Worm (Caenorhabditis elegans) whole organism, L4 larva: ENCODE results near the gene F34H10.3.

Experiments used
- D1046.2 ChIP-seq: fragments of 200-800 bp; sonication (Bioruptor generic); IDR thresholded peaks from 2 replicates; pipeline ENCODE4 v1.3.6; 2022; ENCODE audit warnings: missing genetic modification characterization, missing compliant biosample characterization
- F49E8.2 ChIP-seq: sonication (generic microtip); optimal IDR thresholded peaks from 2 replicates; lab custom pipeline; 2016; ENCODE audit warnings: missing compliant biosample characterization, mild to moderate bottlenecking, missing genetic modification characterization, borderline replicate concordance
- R02D3.7 ChIP-seq: fragments of 150-350 bp; sonication (generic microtip); optimal IDR thresholded peaks from 3 replicates; lab custom pipeline; 2014; ENCODE audit warnings: missing biosample characterization, missing genetic modification characterization
- T20F7.1 ChIP-seq: fragments of 200-800 bp; sonication (Bioruptor generic); optimal IDR thresholded peaks from 2 replicates; lab custom pipeline; 2018; ENCODE audit warnings: mild to moderate bottlenecking, missing genetic modification characterization, missing compliant biosample characterization
- T26A8.4 ChIP-seq: fragments of 200-800 bp; sonication (Bioruptor generic); IDR thresholded peaks from 2 replicates; pipeline ENCODE4 v1.3.6; 2022; ENCODE audit warnings: missing genetic modification characterization, missing compliant biosample characterization
- ZK337.2 ChIP-seq: fragments of 200-800 bp; sonication (Bioruptor generic); IDR thresholded peaks from 2 replicates; pipeline ENCODE4 v1.3.6; 2022; ENCODE audit warnings: missing genetic modification reagents, missing genetic modification characterization, missing compliant biosample characterization
- ceh-20 ChIP-seq: fragments of 200-800 bp; sonication (Bioruptor generic); IDR thresholded peaks from 2 replicates; pipeline ENCODE4 v1.3.6; 2022; ENCODE audit warnings: missing genetic modification reagents, missing genetic modification characterization, missing compliant biosample characterization
- ces-1 ChIP-seq: fragments of 150-350 bp; sonication (generic microtip); optimal IDR thresholded peaks from 4 replicates; lab custom pipeline; 2014; ENCODE audit warnings: missing biosample characterization, missing genetic modification reagents, missing genetic modification characterization
- daf-16 ChIP-seq, 3 experiments: sonication (generic microtip); optimal IDR thresholded peaks; 2 replicates each; lab custom pipeline; 2016 to 2017; ENCODE audit warnings: missing genetic modification characterization in 3 of 3, missing genetic modification reagents in 3 of 3, mild to moderate bottlenecking in 2 of 3, missing compliant biosample characterization in 2 of 3, missing biosample characterization in 1 of 3, moderate library complexity in 1 of 3
- dmd-6 ChIP-seq: fragments of 200-800 bp; sonication (Bioruptor generic); IDR thresholded peaks from 2 replicates; pipeline ENCODE4 v1.3.6; 2022; ENCODE audit warnings: missing genetic modification reagents, missing genetic modification characterization, missing compliant biosample characterization
- dve-1 ChIP-seq: sonication (generic microtip); optimal IDR thresholded peaks from 2 replicates; lab custom pipeline; 2017; ENCODE audit warnings: antibody characterized with exemption, mild to moderate bottlenecking, missing genetic modification characterization, missing compliant biosample characterization; ENCODE audit not compliant: insufficient read depth
- egl-27 ChIP-seq: sonication (generic microtip); optimal IDR thresholded peaks from 3 replicates; lab custom pipeline; 2017; ENCODE audit warnings: missing biosample characterization, missing genetic modification reagents, missing genetic modification characterization
- gei-8 ChIP-seq: fragments of 200-800 bp; sonication (Bioruptor generic); optimal IDR thresholded peaks from 2 replicates; lab custom pipeline; 2018; ENCODE audit warnings: mild to moderate bottlenecking, missing genetic modification characterization, missing compliant biosample characterization
- hlh-11 ChIP-seq: fragments of 200-800 bp; sonication (Bioruptor generic); optimal IDR thresholded peaks from 2 replicates; lab custom pipeline; 2018; ENCODE audit warnings: mild to moderate bottlenecking, missing genetic modification characterization, missing compliant biosample characterization
- lim-7 ChIP-seq: fragments of 200-800 bp; sonication (Bioruptor generic); IDR thresholded peaks from 2 replicates; pipeline ENCODE4 v1.3.6; 2022; ENCODE audit warnings: missing genetic modification characterization, missing compliant biosample characterization
- lin-13 ChIP-seq: fragments of 150-350 bp; optimal IDR thresholded peaks from 2 replicates; lab custom pipeline; 2014; ENCODE audit warnings: missing biosample characterization, missing genetic modification reagents, missing genetic modification characterization
- lin-15B ChIP-seq: fragments of 150-350 bp; sonication (generic microtip); optimal IDR thresholded peaks from 3 replicates; lab custom pipeline; 2014; ENCODE audit warnings: missing biosample characterization, missing genetic modification characterization
- lin-39 ChIP-seq: fragments of 150-350 bp; optimal IDR thresholded peaks from 2 replicates; lab custom pipeline; 2014; ENCODE audit warnings: missing biosample characterization, missing genetic modification reagents, missing genetic modification characterization
- lir-3 ChIP-seq: sonication (generic microtip); optimal IDR thresholded peaks from 2 replicates; lab custom pipeline; 2016; ENCODE audit warnings: mild to moderate bottlenecking, missing genetic modification characterization, missing compliant biosample characterization
- mes-2 ChIP-seq: sonication (generic microtip); optimal IDR thresholded peaks from 2 replicates; lab custom pipeline; 2016; ENCODE audit warnings: missing genotype, mild to moderate bottlenecking, missing genetic modification characterization, missing compliant biosample characterization; ENCODE audit not compliant: poor library complexity, severe bottlenecking
- mxl-2 ChIP-seq: fragments of 200-800 bp; sonication (Bioruptor generic); conservative IDR thresholded peaks from 2 replicates; pipeline ENCODE4 v1.3.6; 2022; ENCODE audit warnings: missing genetic modification reagents, missing genetic modification characterization, missing compliant biosample characterization
- mxl-3 ChIP-seq: fragments of 200-800 bp; sonication (Bioruptor generic); optimal IDR thresholded peaks from 2 replicates; lab custom pipeline; 2018; ENCODE audit warnings: mild to moderate bottlenecking, missing genetic modification characterization, missing compliant biosample characterization
- nhr-102 ChIP-seq: sonication (generic microtip); optimal IDR thresholded peaks from 2 replicates; lab custom pipeline; 2016; ENCODE audit warnings: mild to moderate bottlenecking, missing genetic modification characterization, moderate library complexity, missing compliant biosample characterization
- nhr-11 ChIP-seq: fragments of 150-350 bp; optimal IDR thresholded peaks from 2 replicates; lab custom pipeline; 2014; ENCODE audit warnings: missing biosample characterization, missing genetic modification characterization
- nhr-25 ChIP-seq: sonication (generic microtip); optimal IDR thresholded peaks from 2 replicates; lab custom pipeline; 2017; ENCODE audit warnings: missing genetic modification characterization, mild to moderate bottlenecking, missing compliant biosample characterization, antibody characterized with exemption, moderate library complexity, borderline replicate concordance; ENCODE audit not compliant: insufficient read depth
- nhr-28 ChIP-seq: fragments of 150-350 bp; optimal IDR thresholded peaks from 2 replicates; lab custom pipeline; 2014; ENCODE audit warnings: missing biosample characterization, missing genetic modification characterization
- nhr-6 ChIP-seq: fragments of 150-350 bp; optimal IDR thresholded peaks from 2 replicates; lab custom pipeline; 2014; ENCODE audit warnings: missing biosample characterization, missing genetic modification characterization
- nhr-77 ChIP-seq: fragments of 150-350 bp; optimal IDR thresholded peaks from 2 replicates; lab custom pipeline; 2014; ENCODE audit warnings: missing biosample characterization, missing genetic modification characterization
- pha-4 ChIP-seq, 2 experiments: fragments of 150-350 bp in 1 of 2; fragments of 200-800 bp in 1 of 2; sonication (Bioruptor generic) in 1 of 2; IDR thresholded peaks in 1 of 2; optimal IDR thresholded peaks in 1 of 2; 2 replicates each; pipeline versions ENCODE4 v1.3.6 to Lab custom; 2014 to 2022; ENCODE audit warnings: missing genetic modification characterization in 2 of 2, missing genetic modification reagents in 2 of 2, missing biosample characterization in 1 of 2, missing compliant biosample characterization in 1 of 2
- php-3 ChIP-seq: fragments of 200-800 bp; sonication (Bioruptor generic); IDR thresholded peaks from 2 replicates; pipeline ENCODE4 v1.3.6; 2022; ENCODE audit warnings: missing genetic modification reagents, missing genetic modification characterization, missing compliant biosample characterization
- saeg-2 ChIP-seq: fragments of 200-800 bp; sonication (Bioruptor generic); IDR thresholded peaks from 2 replicates; pipeline ENCODE4 v1.3.6; 2022; ENCODE audit warnings: missing genetic modification reagents, missing genetic modification characterization, missing compliant biosample characterization
- spr-1 ChIP-seq: sonication (generic microtip); optimal IDR thresholded peaks from 2 replicates; lab custom pipeline; 2016; ENCODE audit warnings: mild to moderate bottlenecking, missing genetic modification characterization, missing compliant biosample characterization
- spr-3 ChIP-seq: fragments of 200-800 bp; sonication (Bioruptor generic); optimal IDR thresholded peaks from 2 replicates; lab custom pipeline; 2018; ENCODE audit warnings: mild to moderate bottlenecking, missing genetic modification characterization, missing compliant biosample characterization
- tra-1 ChIP-seq: fragments of 200-800 bp; sonication (Bioruptor generic); IDR thresholded peaks from 2 replicates; pipeline ENCODE4 v1.3.6; 2022; ENCODE audit warnings: missing genetic modification reagents, missing genetic modification characterization, missing compliant biosample characterization
- unc-39 ChIP-seq: sonication (generic microtip); optimal IDR thresholded peaks from 2 replicates; lab custom pipeline; 2017; ENCODE audit warnings: missing biosample characterization, missing genetic modification characterization
- zfp-2 ChIP-seq: sonication (generic microtip); optimal IDR thresholded peaks from 2 replicates; lab custom pipeline; 2016; ENCODE audit warnings: mild to moderate bottlenecking, missing genetic modification characterization, missing compliant biosample characterization
- ztf-11 ChIP-seq: fragments of 150-350 bp; optimal IDR thresholded peaks from 2 replicates; lab custom pipeline; 2014; ENCODE audit warnings: missing biosample characterization, missing genetic modification characterization

The F34H10.3 gene

DNA sequence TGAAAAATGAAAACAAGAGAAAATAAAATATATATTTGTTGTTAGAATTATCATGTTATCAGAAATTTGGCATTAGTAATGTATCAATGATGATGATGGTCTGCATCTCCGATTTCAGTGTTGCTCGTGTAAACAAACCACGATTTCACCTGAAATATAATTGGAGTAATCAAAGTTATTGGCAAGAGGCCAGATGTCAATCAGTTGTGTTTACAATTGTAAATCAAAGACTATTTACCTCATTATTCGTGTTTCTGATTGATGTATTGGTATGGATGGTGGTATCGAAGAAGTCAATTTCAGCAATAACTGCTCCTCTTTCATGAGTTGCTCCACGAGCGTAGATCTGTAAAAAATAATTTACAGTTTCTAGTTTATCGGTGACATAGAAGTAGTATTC lies 41.2 kb upstream of the F34H10.3 start:
- TF ChIP-seq gei-8 (GFP tag; lab: Kevin White, UChicago) (no peak), daf-16 (GFP tag; optimal IDR thresholded peaks at IDR 0.05; lab: Kevin White, UChicago) (no peak), daf-16 (tag; optimal IDR thresholded peaks at IDR 0.05; lab: Kevin White, UChicago) (peak; percentile 97), dve-1 (peak; percentile 63), saeg-2 (GFP tag; lab: Robert Waterston, UW) (no peak), mxl-3 (GFP tag; lab: Kevin White, UChicago) (no peak), pha-4 (GFP tag; IDR thresholded peaks at IDR 0.05; lab: Robert Waterston, UW) (no peak), pha-4 (tag; optimal IDR thresholded peaks at IDR 0.05; lab: Kevin White, UChicago) (no peak), ces-1 (GFP tag; lab: Kevin White, UChicago) (no peak), unc-39 (tag; lab: Kevin White, UChicago) (no peak), hlh-11 (tag; lab: Kevin White, UChicago) (peak; percentile 12), ztf-11 (tag; lab: Kevin White, UChicago) (no peak), php-3 (GFP tag; lab: Robert Waterston, UW) (0 out of 2 replicates have a peak, but pooled peaks have one; percentile 16), F49E8.2 (tag; lab: Kevin White, UChicago) (no peak), nhr-28 (tag; lab: Kevin White, UChicago) (no peak), nhr-77 (tag; lab: Kevin White, UChicago) (no peak), egl-27 (no peak), lin-39 (no peak), D1046.2 (GFP tag; lab: Robert Waterston, UW) (no peak), tra-1 (GFP tag; lab: Robert Waterston, UW) (peak; percentile 60; the same call in 1 of the 2 replicates), dmd-6 (GFP tag; lab: Robert Waterston, UW) (peak; percentile 76), mxl-2 (GFP tag; lab: Robert Waterston, UW) (no peak), lin-15B (tag; lab: Kevin White, UChicago) (no peak), ceh-20 (0 out of 2 replicates have a peak, but pooled peaks have one; percentile 25), T20F7.1 (GFP tag; lab: Kevin White, UChicago) (no peak), nhr-11 (tag; lab: Kevin White, UChicago) (no peak), nhr-25 (tag; lab: Kevin White, UChicago) (no peak), ZK337.2 (GFP tag; lab: Robert Waterston, UW) (no peak)

DNA sequence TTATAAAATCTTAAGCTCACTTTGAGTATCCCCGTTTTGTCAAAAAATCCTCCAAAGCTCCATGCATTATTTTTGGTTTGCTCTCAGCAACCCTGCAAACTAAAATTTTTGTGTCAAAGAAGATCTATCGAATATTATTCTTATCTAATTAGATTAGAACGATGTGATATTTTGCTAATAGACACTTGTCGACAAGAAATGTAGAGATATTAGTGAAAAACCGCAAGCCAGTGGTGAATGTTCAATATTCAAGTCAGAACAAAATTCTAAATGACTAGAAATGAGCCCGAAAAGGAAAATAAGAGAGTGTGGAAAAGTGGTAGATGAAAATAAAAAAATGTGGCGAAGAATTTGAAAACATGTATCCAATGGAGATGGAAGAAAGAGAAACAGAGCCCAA lies 40.0 kb upstream of the F34H10.3 start, which contains the start of gene C43C3.4:
Gene C43C3.4 (minus strand): TSS at position 101 of the 400 bp plus-strand sequence.
- TF ChIP-seq lin-13 (GFP tag; lab: Kevin White, UChicago) (no peak), egl-27 (no peak), lir-3 (tag; lab: Kevin White, UChicago) (no peak), nhr-11 (tag; lab: Kevin White, UChicago) (no peak), saeg-2 (GFP tag; lab: Robert Waterston, UW) (no peak), ZK337.2 (GFP tag; lab: Robert Waterston, UW) (no peak), T26A8.4 (GFP tag; lab: Robert Waterston, UW) (no peak), R02D3.7 (tag; lab: Kevin White, UChicago) (no peak), lim-7 (no peak), zfp-2 (tag; lab: Kevin White, UChicago) (no peak), mes-2 (tag; lab: Kevin White, UChicago) (no peak), nhr-102 (tag; lab: Kevin White, UChicago) (no peak), daf-16 (GFP tag; optimal IDR thresholded peaks at IDR 0.05; lab: Kevin White, UChicago) (no peak), daf-16 (tag; optimal IDR thresholded peaks at IDR 0.05; lab: Kevin White, UChicago) (no peak), nhr-6 (tag; lab: Kevin White, UChicago) (no peak), spr-1 (no peak), spr-3 (GFP tag; lab: Kevin White, UChicago) (no peak), gei-8 (GFP tag; lab: Kevin White, UChicago) (no peak)
